Worm (Caenorhabditis elegans) whole organism, early embryonic: ENCODE results near the gene C06A1.3.

ENCODE experiments used
- B0310.2 ChIP-seq: sonication (generic microtip); optimal IDR thresholded peaks from 2 replicates; lab custom pipeline; 2016; ENCODE audit warnings: mild to moderate bottlenecking, missing genetic modification characterization, missing compliant biosample characterization
- F13C5.2 ChIP-seq: sonication (generic microtip); optimal IDR thresholded peaks from 2 replicates; lab custom pipeline; 2017; ENCODE audit warnings: mild to moderate bottlenecking, missing genetic modification characterization, inconsistent platforms, missing compliant biosample characterization
- aly-1 ChIP-seq: sonication (generic microtip); optimal IDR thresholded peaks from 2 replicates; lab custom pipeline; 2016; ENCODE audit warnings: missing genetic modification characterization, missing compliant biosample characterization
- ama-1 ChIP-seq: fragments of 150-350 bp; optimal IDR thresholded peaks from 2 replicates; lab custom pipeline; 2014
- ceh-13 ChIP-seq: fragments of 200-800 bp; sonication (Bioruptor generic); optimal IDR thresholded peaks from 2 replicates; lab custom pipeline; 2018; ENCODE audit warnings: mild to moderate bottlenecking, missing genetic modification characterization, missing compliant biosample characterization
- ceh-36 ChIP-seq: sonication (generic microtip); optimal IDR thresholded peaks from 2 replicates; lab custom pipeline; 2016; ENCODE audit warnings: missing genetic modification characterization, inconsistent platforms, missing compliant biosample characterization
- ets-7 ChIP-seq: sonication (generic microtip); optimal IDR thresholded peaks from 2 replicates; lab custom pipeline; 2016; ENCODE audit warnings: missing genotype, missing genetic modification characterization, missing compliant biosample characterization
- flt-1 ChIP-seq: fragments of 200-800 bp; sonication (Bioruptor generic); IDR thresholded peaks from 2 replicates; pipeline ENCODE4 v1.3.6; 2022; ENCODE audit warnings: missing genetic modification characterization, missing compliant biosample characterization
- hmbx-1 ChIP-seq: sonication (generic microtip); optimal IDR thresholded peaks from 2 replicates; lab custom pipeline; 2016; ENCODE audit warnings: mild to moderate bottlenecking, missing genetic modification characterization, missing compliant biosample characterization
- hmg-4 ChIP-seq: fragments of 200-800 bp; sonication (Bioruptor generic); optimal IDR thresholded peaks from 2 replicates; lab custom pipeline; 2018; ENCODE audit warnings: mild to moderate bottlenecking, missing genetic modification characterization, missing compliant biosample characterization
- hnd-1 ChIP-seq: sonication (generic microtip); optimal IDR thresholded peaks from 2 replicates; lab custom pipeline; 2016; ENCODE audit warnings: missing genetic modification characterization, missing compliant biosample characterization
- pes-1 ChIP-seq: fragments of 200-800 bp; sonication (Bioruptor generic); IDR thresholded peaks from 2 replicates; pipeline ENCODE4 v1.3.6; 2022; ENCODE audit warnings: missing genetic modification reagents, missing genetic modification characterization, missing compliant biosample characterization
- scrt-1 ChIP-seq: fragments of 200-800 bp; sonication (Bioruptor generic); IDR thresholded peaks from 2 replicates; pipeline ENCODE4 v1.3.6; 2022; ENCODE audit warnings: missing genetic modification characterization, missing compliant biosample characterization
- sea-1 ChIP-seq: fragments of 200-800 bp; sonication (Bioruptor generic); conservative IDR thresholded peaks from 2 replicates; pipeline ENCODE4 v1.3.6; 2022; ENCODE audit warnings: missing genetic modification characterization, missing compliant biosample characterization
- tbx-11 ChIP-seq: fragments of 200-800 bp; sonication (Bioruptor generic); IDR thresholded peaks from 2 replicates; pipeline ENCODE4 v1.3.6; 2022; ENCODE audit warnings: missing genetic modification characterization, missing compliant biosample characterization
- tbx-37 ChIP-seq: fragments of 200-800 bp; sonication (Bioruptor generic); conservative IDR thresholded peaks from 2 replicates; pipeline ENCODE4 v1.3.6; 2022; ENCODE audit warnings: missing genetic modification reagents, missing genetic modification characterization, missing compliant biosample characterization
- tra-4 ChIP-seq: sonication (generic microtip); optimal IDR thresholded peaks from 2 replicates; lab custom pipeline; 2017; ENCODE audit warnings: missing genetic modification characterization, missing compliant biosample characterization

C06A1.3 gene

ce11 chrII:10579655-10580054, 7.6 kb downstream of the C06A1.3 start, which contains the start of gene dohh-1:
dohh-1 (plus strand) TSS chrII:10579955.
- TF ChIP-seq ets-7 (no peak), hmbx-1 (no peak), scrt-1 (GFP tag; lab: Robert Waterston, UW) (no peak), ceh-13 (GFP tag; lab: Kevin White, UChicago) (no peak), hnd-1 (no peak), aly-1 (tag; lab: Kevin White, UChicago) (no peak), sea-1 (GFP tag; lab: Robert Waterston, UW) (no peak), pes-1 (no peak), tra-4 (tag; lab: Kevin White, UChicago) (no peak), F13C5.2 (tag; lab: Kevin White, UChicago) (no peak), ama-1 (lab: Kevin White, UChicago) (no peak), flt-1 (no peak), B0310.2 (no peak), hmg-4 (GFP tag; lab: Kevin White, UChicago) (no peak), ceh-36 (tag; lab: Kevin White, UChicago) (no peak), tbx-11 (GFP tag; lab: Robert Waterston, UW) (no peak), tbx-37 (no peak)

ce11 chrII:10580833-10581232, 8.8 kb downstream of the C06A1.3 start, which contains the start of gene dap-3:
dap-3 (plus strand) TSS chrII:10581133.
- TF ChIP-seq hmbx-1: no peak
- no peak for TF ChIP-seq tbx-11 (GFP tag; lab: Robert Waterston, UW)
- TF ChIP-seq hmg-4 (GFP tag; lab: Kevin White, UChicago): no peak

- TF ChIP-seq tra-4 (tag; lab: Kevin White, UChicago) (no peak), ceh-13 (GFP tag; lab: Kevin White, UChicago) (no peak), ama-1 (lab: Kevin White, UChicago) (no peak), aly-1 (tag; lab: Kevin White, UChicago) (no peak), F13C5.2 (tag; lab: Kevin White, UChicago) (no peak), hnd-1 (no peak), ceh-36 (tag; lab: Kevin White, UChicago) (no peak), hmbx-1 (no peak), hmg-4 (GFP tag; lab: Kevin White, UChicago) (no peak), tbx-11 (GFP tag; lab: Robert Waterston, UW) (no peak), pes-1 (no peak), sea-1 (GFP tag; lab: Robert Waterston, UW) (no peak), ets-7 (no peak), tbx-37 (no peak), flt-1 (no peak), B0310.2 (no peak), scrt-1 (GFP tag; lab: Robert Waterston, UW) (no peak)
Measured at ce11 chrII:10582318-10582717, 10.3 kb downstream of the C06A1.3 start, which contains the start of gene mrps-22. mrps-22 (plus strand) TSS chrII:10582618.

ce11 chrII:10584036-10584435, 12.0 kb downstream of the C06A1.3 start, which contains the start of gene algn-9:
algn-9 (plus strand) TSS chrII:10584336.
- TF ChIP-seq ets-7: no peak
- TF ChIP-seq sea-1 (GFP tag; lab: Robert Waterston, UW): no peak
- no peak for TF ChIP-seq tbx-11 (GFP tag; lab: Robert Waterston, UW)
- TF ChIP-seq ceh-36 (tag; lab: Kevin White, UChicago): no peak
- no peak for TF ChIP-seq scrt-1 (GFP tag; lab: Robert Waterston, UW)
- no peak for TF ChIP-seq B0310.2
- TF ChIP-seq aly-1 (tag; lab: Kevin White, UChicago): no peak

ce11 chrII:10587742-10588141, 15.7 kb downstream of the C06A1.3 start, which contains the start of gene crn-3:
crn-3 (plus strand) TSS chrII:10588042.
- TF ChIP-seq sea-1 (GFP tag; lab: Robert Waterston, UW) (no peak), hnd-1 (no peak), scrt-1 (GFP tag; lab: Robert Waterston, UW) (no peak), B0310.2 (no peak), tra-4 (tag; lab: Kevin White, UChicago) (no peak), flt-1 (no peak), ama-1 (lab: Kevin White, UChicago) (no peak), ets-7 (no peak), ceh-13 (GFP tag; lab: Kevin White, UChicago) (no peak), ceh-36 (tag; lab: Kevin White, UChicago) (no peak), hmbx-1 (no peak), tbx-37 (no peak), tbx-11 (GFP tag; lab: Robert Waterston, UW) (no peak), hmg-4 (GFP tag; lab: Kevin White, UChicago) (no peak), aly-1 (tag; lab: Kevin White, UChicago) (no peak), pes-1 (no peak)

ce11 chrII:10592452-10592851, 20.4 kb downstream of the C06A1.3 start, which contains the start of gene crn-5:
crn-5 (plus strand) TSS chrII:10592752.
- TF ChIP-seq hmbx-1: no peak

- no peak for TF ChIP-seq ceh-13 (GFP tag; lab: Kevin White, UChicago)
- no peak for TF ChIP-seq hmbx-1
- no peak for TF ChIP-seq flt-1
- TF ChIP-seq ceh-36 (tag; lab: Kevin White, UChicago): no peak
- no peak for TF ChIP-seq ets-7
Measured at ce11 chrII:10594312-10594711, 22.2 kb downstream of the C06A1.3 start.

- TF ChIP-seq flt-1: no peak
- no peak for TF ChIP-seq B0310.2
- TF ChIP-seq F13C5.2 (tag; lab: Kevin White, UChicago): no peak
- no peak for TF ChIP-seq hmg-4 (GFP tag; lab: Kevin White, UChicago)
- TF ChIP-seq aly-1 (tag; lab: Kevin White, UChicago): no peak
- no peak for TF ChIP-seq ceh-36 (tag; lab: Kevin White, UChicago)
- no peak for TF ChIP-seq tbx-11 (GFP tag; lab: Robert Waterston, UW)
- no peak for TF ChIP-seq tra-4 (tag; lab: Kevin White, UChicago)
- TF ChIP-seq hmbx-1: no peak
- TF ChIP-seq tbx-37: no peak
- no peak for TF ChIP-seq ceh-13 (GFP tag; lab: Kevin White, UChicago)
- no peak for TF ChIP-seq ama-1 (lab: Kevin White, UChicago)
Measured at ce11 chrII:10594758-10595157, 22.7 kb downstream of the C06A1.3 start, which contains the start of gene C14A4.6. C14A4.6 (minus strand) TSS chrII:10594776.
